Worm (Caenorhabditis elegans): ENCODE data around the gene H37A05.4.

H37A05.4 gene

DNA sequence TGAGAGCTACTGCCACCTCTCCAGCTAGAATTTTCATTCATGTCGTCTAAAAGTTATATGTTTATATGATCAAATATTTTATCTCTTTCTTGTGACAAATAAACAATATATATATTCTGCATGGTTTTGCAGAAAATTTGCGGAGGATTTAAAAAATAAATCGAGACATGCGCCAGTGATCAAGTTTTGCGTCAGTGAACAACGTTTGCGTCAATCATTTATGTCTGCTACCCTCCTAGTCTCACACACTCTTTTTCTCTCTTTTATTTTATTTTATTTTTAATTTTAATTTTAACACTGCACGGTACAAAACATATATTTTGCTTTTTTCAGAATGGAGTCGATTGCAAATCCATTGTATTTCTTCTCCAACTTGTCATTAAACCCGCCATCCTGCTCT, 29.0 kb upstream of the H37A05.4 start, which contains the start of the genes tag-65 and ccz-1 (continued):
- peak; percentile 75 for TF ChIP-seq lsl-1 (GFP tag; optimal IDR thresholded peaks at IDR 0.05)
- no peak for TF ChIP-seq nhr-179 (tag; optimal IDR thresholded peaks at IDR 0.05)
- TF ChIP-seq sdz-38 (tag; optimal IDR thresholded peaks at IDR 0.05), result no peak
- no peak for TF ChIP-seq lag-1 (GFP tag; IDR thresholded peaks at IDR 0.05)
- peak; percentile 23 for TF ChIP-seq snpc-1.1 (tag; optimal IDR thresholded peaks at IDR 0.05; ENCODE audit: insufficient read depth)
- no peak for TF ChIP-seq aptf-2 (GFP tag; conservative IDR thresholded peaks at IDR 0.05)
- TF ChIP-seq lin-26 (GFP tag; IDR thresholded peaks at IDR 0.05), result no peak
- TF ChIP-seq let-526 (GFP tag; IDR thresholded peaks at IDR 0.05), result no peak
- TF ChIP-seq attf-6 (GFP tag; IDR thresholded peaks at IDR 0.05), result peak; percentile 59
- TF ChIP-seq ceh-100 (GFP tag; IDR thresholded peaks at IDR 0.05), result peak; percentile 79
- peak in 1 of 2 experiments; percentile 59 for TF ChIP-seq let-607 (tag; optimal IDR thresholded peaks at IDR 0.05)
- TF ChIP-seq egl-18 (GFP tag; IDR thresholded peaks at IDR 0.05), result no peak
- TF ChIP-seq lsy-27 (tag; optimal IDR thresholded peaks at IDR 0.05; ENCODE audit: borderline replicate concordance, insufficient read depth), result no peak
- no peak for TF ChIP-seq F52B5.7 (tag; optimal IDR thresholded peaks at IDR 0.05)

DNA sequence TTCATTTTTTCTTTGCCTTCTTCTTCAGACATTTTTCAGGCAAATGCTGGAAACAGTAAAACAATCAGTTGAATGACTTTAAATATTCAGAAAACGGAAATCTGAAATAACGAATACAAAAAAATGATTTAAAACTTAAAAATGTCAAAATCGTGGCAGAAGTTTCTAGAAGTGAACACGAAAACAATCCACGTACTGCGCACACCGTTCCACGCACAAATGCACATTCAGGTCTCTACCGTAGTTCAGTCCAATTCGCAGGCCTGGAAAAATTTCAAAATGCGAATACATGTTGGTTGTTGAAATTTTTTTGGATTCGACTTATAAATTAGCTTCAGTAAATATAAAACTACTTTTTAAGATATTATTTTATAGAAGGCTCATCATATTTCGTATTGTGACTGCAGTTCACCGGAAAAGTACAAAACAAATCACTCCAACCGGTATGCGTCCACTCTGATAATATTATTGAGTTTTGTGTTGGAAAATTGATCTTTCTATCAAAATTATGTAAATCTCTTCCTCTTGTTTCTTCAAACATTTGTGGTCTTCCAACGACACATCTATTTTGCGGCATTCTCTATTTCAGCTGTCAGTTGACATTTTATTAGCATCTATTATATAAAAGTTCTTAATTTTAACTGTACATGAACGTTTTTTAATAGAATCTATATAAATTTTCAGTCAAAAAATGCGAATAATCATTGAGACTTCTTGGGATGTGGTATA, 22.5 kb upstream of the H37A05.4 start, which contains the start of the genes mip-2 and F58G11.4:
TSS of gene mip-2 (minus strand) at position 48 of the 729 bp plus-strand sequence.
TSS of gene F58G11.4 (plus strand) at position 679 of the 729 bp plus-strand sequence.
- TF ChIP-seq xnd-1 (tag; optimal IDR thresholded peaks at IDR 0.05) (peak; percentile 58), efl-1 (GFP tag; optimal IDR thresholded peaks at IDR 0.05) (peak; percentile 37), hsf-1 (GFP tag; IDR thresholded peaks at IDR 0.05) (peak; percentile 96), mes-4 (tag; optimal IDR thresholded peaks at IDR 0.05) (no peak), nfya-2 (GFP tag; IDR thresholded peaks at IDR 0.05) (no peak), hmg-1.2 (GFP tag; IDR thresholded peaks at IDR 0.05) (peak; percentile 15; the same call in 1 of the 2 replicates), ceh-100 (GFP tag; IDR thresholded peaks at IDR 0.05) (0 out of 2 replicates have a peak, but pooled peaks have one; percentile 21), lin-54 (GFP tag; optimal IDR thresholded peaks at IDR 0.05) (peak; percentile 32), ccch-3 (GFP tag; optimal IDR thresholded peaks at IDR 0.05) (no peak), lsl-1 (GFP tag; optimal IDR thresholded peaks at IDR 0.05) (peak; percentile 90), madf-8 (GFP tag; conservative IDR thresholded peaks at IDR 0.05) (peak; percentile 93), T26A5.8 (tag; optimal IDR thresholded peaks at IDR 0.05) (no peak), mcd-1 (GFP tag; IDR thresholded peaks at IDR 0.05) (0 out of 2 replicates have a peak, but pooled peaks have one; percentile 25), F33H1.4 (GFP tag; IDR thresholded peaks at IDR 0.05) (peak; percentile 43), ztf-18 (tag; optimal IDR thresholded peaks at IDR 0.05) (peak; percentile 73), pbrm-1 (GFP tag; IDR thresholded peaks at IDR 0.05) (peak; percentile 55; the same call in 1 of the 2 replicates), rcor-1 (GFP tag; IDR thresholded peaks at IDR 0.05) (peak; percentile 9; the same call in 1 of the 2 replicates), tbp1 (GFP tag; optimal IDR thresholded peaks at IDR 0.05) (peak; percentile 3), D2030.7 (GFP tag; IDR thresholded peaks at IDR 0.05) (peak; percentile 43), madf-6 (GFP tag; IDR thresholded peaks at IDR 0.05) (peak; percentile 94), ceh-91 (GFP tag; IDR thresholded peaks at IDR 0.05) (peak; percentile 81)

DNA sequence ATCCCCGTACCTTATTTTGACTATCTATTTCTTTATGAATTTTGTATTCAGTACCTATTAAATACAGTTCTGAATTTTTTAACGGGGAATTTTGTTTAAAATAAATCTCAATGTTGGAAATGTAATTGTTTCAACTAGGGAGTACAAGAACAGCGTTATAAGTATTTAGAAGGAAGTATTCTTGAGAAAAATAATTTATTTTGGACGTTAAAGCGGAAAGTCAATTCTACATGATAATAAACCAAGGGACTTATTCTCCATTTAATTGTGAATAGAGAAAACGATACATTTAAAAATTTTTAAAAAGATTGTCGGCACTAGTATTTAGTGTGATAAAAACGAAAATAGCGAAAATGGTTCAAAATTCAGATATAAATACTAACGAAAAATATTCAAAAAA, 19.6 kb upstream of the H37A05.4 start:
- TF ChIP-seq K11D2.4 (GFP tag; IDR thresholded peaks at IDR 0.05) (no peak), snpc-1.3 (tag; optimal IDR thresholded peaks at IDR 0.05; ENCODE audit: insufficient read depth) (peak; percentile 10), mes-4 (tag; optimal IDR thresholded peaks at IDR 0.05) (peak; percentile 4), nfyb-1 (GFP tag; IDR thresholded peaks at IDR 0.05) (0 out of 2 replicates have a peak, but pooled peaks have one; percentile 22), ceh-40 (GFP tag; IDR thresholded peaks at IDR 0.05) (no peak), Y79H2A.3 (GFP tag; conservative IDR thresholded peaks at IDR 0.05) (0 out of 2 replicates have a peak, but pooled peaks have one; percentile 42), F49E8.2 (tag; optimal IDR thresholded peaks at IDR 0.05; ENCODE audit: insufficient read depth) (peak; percentile 95), madf-6 (GFP tag; IDR thresholded peaks at IDR 0.05) (peak; percentile 72), F33H1.4 (GFP tag; IDR thresholded peaks at IDR 0.05) (0 out of 2 replicates have a peak, but pooled peaks have one; percentile 13), lin-26 (GFP tag; IDR thresholded peaks at IDR 0.05) (peak; percentile 76), F23B12.7 (tag; optimal IDR thresholded peaks at IDR 0.05; ENCODE audit: insufficient read depth) (no peak), ceh-58 (GFP tag; IDR thresholded peaks at IDR 0.05) (0 out of 2 replicates have a peak, but pooled peaks have one; percentile 12), Y53G8AR.9 (GFP tag; conservative IDR thresholded peaks at IDR 0.05) (peak; percentile 75; the same call in 1 of the 2 replicates), D2030.7 (GFP tag; IDR thresholded peaks at IDR 0.05) (no peak), lin-54 (GFP tag; optimal IDR thresholded peaks at IDR 0.05) (peak; percentile 50)
